Fruit fly (Drosophila melanogaster) whole organism, adult: ENCODE data around the gene tant.

Experiments
- CG11617 ChIP-seq: fragments of 200-800 bp; sonication (Bioruptor generic); optimal IDR thresholded peaks from 2 replicates; lab custom pipeline; 2017; ENCODE audit warnings: mild to moderate bottlenecking, missing biosample characterization, missing genetic modification reagents, missing genetic modification characterization
- CG12768 ChIP-seq: fragments of 200-800 bp; sonication (Bioruptor generic); optimal IDR thresholded peaks from 2 replicates; lab custom pipeline; 2017; ENCODE audit warnings: missing biosample characterization, missing genetic modification characterization, mild to moderate bottlenecking, moderate library complexity, missing genetic modification reagents
- CG1620 ChIP-seq: fragments of 200-800 bp; sonication (Bioruptor generic); optimal IDR thresholded peaks from 2 replicates; lab custom pipeline; 2016; ENCODE audit warnings: missing biosample characterization, missing genetic modification characterization
- CG5204 ChIP-seq: fragments of 200-800 bp; sonication (Bioruptor generic); optimal IDR thresholded peaks from 2 replicates; lab custom pipeline; 2016; ENCODE audit warnings: missing biosample characterization, missing genetic modification characterization
- cic ChIP-seq: fragments of 200-800 bp; sonication (Bioruptor generic); optimal IDR thresholded peaks from 2 replicates; lab custom pipeline; 2017; ENCODE audit warnings: missing biosample characterization, mild to moderate bottlenecking, missing genetic modification characterization, moderate library complexity
- cnc ChIP-seq, 2 experiments: fragments of >200 bp; optimal IDR thresholded peaks; 2 replicates each; lab custom pipeline; 2017
- kay ChIP-seq: fragments of 200-800 bp; sonication (Bioruptor generic); peaks from one replicate; lab custom pipeline; 2016; ENCODE audit warnings: missing biosample characterization, missing genetic modification characterization, borderline replicate concordance
- ovo ChIP-seq: fragments of 200-800 bp; sonication (Bioruptor generic); optimal IDR thresholded peaks from 2 replicates; lab custom pipeline; 2016; ENCODE audit warnings: missing biosample characterization, missing genetic modification characterization
- pad ChIP-seq: fragments of 200-800 bp; sonication (Bioruptor generic); optimal IDR thresholded peaks from 3 replicates; lab custom pipeline; 2017; ENCODE audit warnings: missing biosample characterization, missing genetic modification characterization, mild to moderate bottlenecking, moderate library complexity, missing genetic modification reagents
- tj ChIP-seq: fragments of 200-800 bp; sonication (Bioruptor generic); optimal IDR thresholded peaks from 3 replicates; lab custom pipeline; 2017; ENCODE audit warnings: missing biosample characterization, mild to moderate bottlenecking, missing genetic modification characterization, moderate library complexity

DNA sequence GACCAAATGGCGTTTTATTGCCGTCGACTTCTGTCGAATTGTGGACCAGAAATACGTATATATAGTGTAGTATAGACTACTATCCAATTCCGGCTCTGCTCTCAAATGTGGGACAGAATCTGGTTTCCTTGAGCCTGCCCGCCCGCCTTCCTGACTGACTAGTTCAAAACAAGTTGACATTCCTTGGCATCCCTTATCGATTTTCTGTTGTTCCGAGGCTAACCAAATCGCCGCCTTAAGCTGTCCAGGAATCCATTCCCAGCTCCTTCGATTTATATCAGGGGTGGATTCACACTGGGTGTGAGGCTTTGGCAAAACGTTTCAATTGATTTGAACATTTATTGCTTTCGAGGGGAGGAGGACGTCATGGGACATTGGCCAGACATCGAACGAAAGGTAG is 42.0 kb upstream of the tant start:
- TF ChIP-seq CG1620 (GFP tag; lab: Kevin White, UChicago) = no peak
- no peak for TF ChIP-seq tj
- TF ChIP-seq cnc (optimal IDR thresholded peaks at IDR 0.05; lab: Kevin White, UChicago) = no peak
- TF ChIP-seq ovo (GFP tag; lab: Kevin White, UChicago) = no peak
- TF ChIP-seq kay (GFP tag; lab: Kevin White, UChicago) = no peak
- no peak for TF ChIP-seq CG12768
- TF ChIP-seq pad (GFP tag; lab: Kevin White, UChicago) = no peak
- no peak for TF ChIP-seq CG5204 (GFP tag; lab: Kevin White, UChicago)
- no peak for TF ChIP-seq CG11617 (GFP tag; lab: Kevin White, UChicago)
- TF ChIP-seq cic (GFP tag; lab: Kevin White, UChicago) = no peak
